Worm (Caenorhabditis elegans) whole organism, L2 larva: ENCODE measurements around the gene srw-72.

Source experiments
- fos-1 ChIP-seq: fragments of 150-350 bp; optimal IDR thresholded peaks from 2 replicates; lab custom pipeline; 2014; ENCODE audit warnings: missing biosample characterization, missing genetic modification characterization
- snpc-4 ChIP-seq: fragments of 150-350 bp; optimal IDR thresholded peaks from 2 replicates; lab custom pipeline; 2014; ENCODE audit warnings: missing biosample characterization, missing genetic modification characterization

ce11 chrV:17471564-17471963 lies 4.7 kb downstream of the srw-72 start, which contains the start of gene srh-235:
- TF ChIP-seq fos-1 (tag; lab: Kevin White, UChicago) (no peak), snpc-4 (no peak)
